Worm (Caenorhabditis elegans): Measurements from ENCODE around the gene C24H10.2.

ce11 chrX:5079297-5079696 is 14.9 kb downstream of the C24H10.2 start:
- TF ChIP-seq tbx-11 (GFP tag; IDR thresholded peaks at IDR 0.05), result no peak
- no peak for TF ChIP-seq ama-1 (optimal IDR thresholded peaks at IDR 0.05)
- TF ChIP-seq ets-7 (tag; optimal IDR thresholded peaks at IDR 0.05), result no peak
- TF ChIP-seq flt-1 (GFP tag; IDR thresholded peaks at IDR 0.05), result no peak
- no peak for TF ChIP-seq tbx-37 (GFP tag; conservative IDR thresholded peaks at IDR 0.05)
- no peak for TF ChIP-seq scrt-1 (GFP tag; IDR thresholded peaks at IDR 0.05)
- TF ChIP-seq ceh-13 (GFP tag; optimal IDR thresholded peaks at IDR 0.05), result no peak
- no peak for TF ChIP-seq tra-4 (tag; optimal IDR thresholded peaks at IDR 0.05)
- TF ChIP-seq aly-1 (tag; optimal IDR thresholded peaks at IDR 0.05), result no peak
- TF ChIP-seq pes-1 (GFP tag; IDR thresholded peaks at IDR 0.05), result no peak
- no peak for TF ChIP-seq sea-1 (GFP tag; conservative IDR thresholded peaks at IDR 0.05)

Data from whole organism, early embryonic.